Fruit fly (Drosophila melanogaster): ENCODE data around the gene CG15482.
A peak's percentile ranks its signal among the peaks of the same experiment; 100 is the strongest.

The CG15482 gene

DNA sequence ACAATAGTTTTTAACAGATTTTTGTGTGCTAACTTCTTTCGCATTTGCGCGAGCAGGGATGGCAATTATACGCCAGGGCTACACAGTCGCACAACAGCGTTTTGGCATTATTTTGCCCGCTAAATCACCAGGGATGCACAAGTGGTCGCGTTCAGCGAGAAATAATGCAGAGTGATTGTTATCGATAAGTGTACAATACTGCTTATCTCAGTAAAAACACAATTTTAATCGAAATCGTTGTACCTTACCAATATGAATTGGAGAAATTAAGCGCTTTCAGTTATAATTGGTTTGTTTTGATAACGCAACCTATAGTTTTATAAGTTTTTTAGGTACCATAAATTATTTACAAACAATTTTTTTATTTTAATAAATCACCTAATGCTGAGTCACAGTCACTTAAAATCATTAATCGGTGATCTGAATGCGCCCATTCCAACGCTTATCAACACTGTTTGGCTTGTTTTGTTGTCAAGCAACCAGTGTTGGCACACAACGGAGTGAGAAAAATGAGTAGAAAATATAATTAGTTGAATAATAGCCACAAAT, 34.8 kb downstream of the CG15482 start, which contains the start of the genes Sfmbt and CG5439 (continued):
- TF ChIP-seq CG1832 (GFP tag; optimal IDR thresholded peaks at IDR 0.05): no peak
- TF ChIP-seq CG30403 (GFP tag; optimal IDR thresholded peaks at IDR 0.05): peak; percentile 91
- peak; percentile 77 for TF ChIP-seq tin (GFP tag; optimal IDR thresholded peaks at IDR 0.05)
- TF ChIP-seq CG34376 (GFP tag; optimal IDR thresholded peaks at IDR 0.05): peak; percentile 74
- TF ChIP-seq ftz-f1 (GFP tag; optimal IDR thresholded peaks at IDR 0.05): no peak
- peak; percentile 76 for TF ChIP-seq CG9215 (GFP tag; IDR thresholded peaks at IDR 0.05)
- TF ChIP-seq CG3065 (GFP tag; optimal IDR thresholded peaks at IDR 0.05): peak; percentile 74
- no peak for TF ChIP-seq lov (optimal IDR thresholded peaks at IDR 0.05)
- no peak for TF ChIP-seq lov (GFP tag; IDR thresholded peaks at IDR 0.05)
- no peak for TF ChIP-seq CG17568 (GFP tag; optimal IDR thresholded peaks at IDR 0.05)
- TF ChIP-seq CG5245 (GFP tag; optimal IDR thresholded peaks at IDR 0.05): peak; percentile 55
- TF ChIP-seq Dek (tag; optimal IDR thresholded peaks at IDR 0.05): peak; percentile 74
- no peak for TF ChIP-seq chinmo (GFP tag; IDR thresholded peaks at IDR 0.05; ENCODE audit: partially characterized antibody)
- no peak for TF ChIP-seq nau (GFP tag; optimal IDR thresholded peaks at IDR 0.05)
- peak; percentile 53; the same call in 2 of the 3 replicates for TF ChIP-seq CG16813 (GFP tag; IDR thresholded peaks at IDR 0.05; ENCODE audit: partially characterized antibody)
- TF ChIP-seq unpg (GFP tag; optimal IDR thresholded peaks at IDR 0.05): no peak
- peak; percentile 69 for TF ChIP-seq CG16815 (GFP tag; optimal IDR thresholded peaks at IDR 0.05)
- peak; percentile 57 for TF ChIP-seq Dad (GFP tag; optimal IDR thresholded peaks at IDR 0.05)
- peak; percentile 96 for TF ChIP-seq Med (GFP tag)
- TF ChIP-seq sug (tag; optimal IDR thresholded peaks at IDR 0.05): peak; percentile 85
- peak; percentile 44 for TF ChIP-seq Bgb (GFP tag; IDR thresholded peaks at IDR 0.05; ENCODE audit: partially characterized antibody)
- TF ChIP-seq CG10274 (GFP tag; optimal IDR thresholded peaks at IDR 0.05): peak; percentile 36
- peak; percentile 90 for TF ChIP-seq ewg (GFP tag; optimal IDR thresholded peaks at IDR 0.05)
- TF ChIP-seq jigr1 (GFP tag; IDR thresholded peaks at IDR 0.05): peak; percentile 45; the same call in 1 of the 3 replicates
- peak; percentile 42; the same call in 1 of the 2 replicates for TF ChIP-seq onecut (GFP tag; IDR thresholded peaks at IDR 0.05)
- TF ChIP-seq oc (tag; optimal IDR thresholded peaks at IDR 0.05): no peak
- peak; percentile 58 for TF ChIP-seq Myb (GFP tag; optimal IDR thresholded peaks at IDR 0.05)
- TF ChIP-seq Ssrp (tag; optimal IDR thresholded peaks at IDR 0.05): peak; percentile 68
- peak; percentile 81 for TF ChIP-seq Ets97D (GFP tag; optimal IDR thresholded peaks at IDR 0.05)
- peak; percentile 77 for TF ChIP-seq CG7786 (GFP tag; optimal IDR thresholded peaks at IDR 0.05)
- no peak for TF ChIP-seq CG1603 (tag; optimal IDR thresholded peaks at IDR 0.05)
- peak; percentile 71 for TF ChIP-seq CG4854 (GFP tag; optimal IDR thresholded peaks at IDR 0.05)
- peak; percentile 97 for TF ChIP-seq sens (GFP tag)
- TF ChIP-seq CG1602 (GFP tag; optimal IDR thresholded peaks at IDR 0.05): peak; percentile 83
- no peak for TF ChIP-seq CG7556 (GFP tag; optimal IDR thresholded peaks at IDR 0.05)
- peak; percentile 61 for TF ChIP-seq CG11247 (GFP tag; IDR thresholded peaks at IDR 0.05)
- peak; percentile 69 for TF ChIP-seq Lhr (GFP tag; optimal IDR thresholded peaks at IDR 0.05)
- no peak for TF ChIP-seq CG10147 (GFP tag; optimal IDR thresholded peaks at IDR 0.05)
- peak; percentile 68 for TF ChIP-seq Sry-δ (GFP tag; optimal IDR thresholded peaks at IDR 0.05)
- peak; percentile 49; the same call in 1 of the 2 replicates for TF ChIP-seq CG4404 (GFP tag; IDR thresholded peaks at IDR 0.05)
- no peak for TF ChIP-seq kni (GFP tag; optimal IDR thresholded peaks at IDR 0.05)
- peak; percentile 23 for TF ChIP-seq CG6254 (GFP tag; optimal IDR thresholded peaks at IDR 0.05)
- TF ChIP-seq CG8089 (GFP tag; optimal IDR thresholded peaks at IDR 0.05): peak; percentile 39
- peak; percentile 38 for TF ChIP-seq CG18011 (GFP tag; optimal IDR thresholded peaks at IDR 0.05)
- peak; percentile 54 for TF ChIP-seq ab (GFP tag; optimal IDR thresholded peaks at IDR 0.05)
- peak; percentile 85 for TF ChIP-seq jumu (GFP tag; optimal IDR thresholded peaks at IDR 0.05)
- TF ChIP-seq CG1529 (GFP tag; optimal IDR thresholded peaks at IDR 0.05): no peak
- no peak for TF ChIP-seq pita (GFP tag; optimal IDR thresholded peaks at IDR 0.05)
- peak; percentile 23 for TF ChIP-seq CG2202 (tag; optimal IDR thresholded peaks at IDR 0.05)
- TF ChIP-seq CG3995 (GFP tag; optimal IDR thresholded peaks at IDR 0.05): peak; percentile 100

All from whole organism, embryonic.